Worm (Caenorhabditis elegans) whole organism, L4 larva: Measurements from ENCODE around the gene dpl-1.

ENCODE experiments used
- R02D3.7 ChIP-seq: fragments of 150-350 bp; sonication (generic microtip); optimal IDR thresholded peaks from 3 replicates; lab custom pipeline; 2014; ENCODE audit warnings: missing biosample characterization, missing genetic modification characterization
- Y5F2A.4 ChIP-seq: fragments of 200-800 bp; sonication (Bioruptor generic); optimal IDR thresholded peaks from 2 replicates; lab custom pipeline; 2018; ENCODE audit warnings: mild to moderate bottlenecking, missing genetic modification characterization, missing compliant biosample characterization
- Y75B8A.6 ChIP-seq: fragments of 200-800 bp; sonication (Bioruptor generic); IDR thresholded peaks from 2 replicates; pipeline ENCODE4 v1.3.6; 2022; ENCODE audit warnings: missing genetic modification reagents, missing genetic modification characterization, missing compliant biosample characterization
- aha-1 ChIP-seq: fragments of 150-350 bp; peaks from one replicate; lab custom pipeline; 2014; ENCODE audit warnings: missing biosample characterization, missing genetic modification characterization
- arid-1 ChIP-seq: fragments of 200-800 bp; sonication (Bioruptor generic); conservative IDR thresholded peaks from 2 replicates; pipeline ENCODE4 v1.3.6; 2022; ENCODE audit warnings: missing genetic modification reagents, missing genetic modification characterization, missing compliant biosample characterization
- attf-4 ChIP-seq: sonication (generic microtip); optimal IDR thresholded peaks from 3 replicates; lab custom pipeline; 2017; ENCODE audit warnings: missing biosample characterization, missing genetic modification characterization
- ceh-20 ChIP-seq: fragments of 200-800 bp; sonication (Bioruptor generic); IDR thresholded peaks from 2 replicates; pipeline ENCODE4 v1.3.6; 2022; ENCODE audit warnings: missing genetic modification reagents, missing genetic modification characterization, missing compliant biosample characterization
- ceh-32 ChIP-seq: sonication (generic microtip); optimal IDR thresholded peaks from 2 replicates; lab custom pipeline; 2016; ENCODE audit warnings: mild to moderate bottlenecking, missing genetic modification characterization, missing compliant biosample characterization; ENCODE audit not compliant: poor library complexity
- ceh-62 ChIP-seq: sonication (generic microtip); optimal IDR thresholded peaks from 2 replicates; lab custom pipeline; 2017; ENCODE audit warnings: missing biosample characterization, missing genetic modification characterization
- ctbp-1 ChIP-seq: fragments of 200-800 bp; sonication (Bioruptor generic); IDR thresholded peaks from 2 replicates; pipeline ENCODE4 v1.3.6; 2022; ENCODE audit warnings: missing genetic modification reagents, missing genetic modification characterization, missing compliant biosample characterization
- daf-16 ChIP-seq, 3 experiments: sonication (generic microtip); optimal IDR thresholded peaks; 2 replicates each; lab custom pipeline; 2016 to 2017; ENCODE audit warnings: missing genetic modification characterization in 3 of 3, missing genetic modification reagents in 3 of 3, mild to moderate bottlenecking in 2 of 3, missing compliant biosample characterization in 2 of 3, missing biosample characterization in 1 of 3, moderate library complexity in 1 of 3
- daf-19 ChIP-seq: fragments of 200-800 bp; sonication (Bioruptor generic); conservative IDR thresholded peaks from 2 replicates; pipeline ENCODE4 v1.3.6; 2022; ENCODE audit warnings: missing genetic modification characterization, missing compliant biosample characterization
- dmd-6 ChIP-seq: fragments of 200-800 bp; sonication (Bioruptor generic); IDR thresholded peaks from 2 replicates; pipeline ENCODE4 v1.3.6; 2022; ENCODE audit warnings: missing genetic modification reagents, missing genetic modification characterization, missing compliant biosample characterization
- dve-1 ChIP-seq: sonication (generic microtip); optimal IDR thresholded peaks from 2 replicates; lab custom pipeline; 2017; ENCODE audit warnings: antibody characterized with exemption, mild to moderate bottlenecking, missing genetic modification characterization, missing compliant biosample characterization; ENCODE audit not compliant: insufficient read depth
- hif-1 ChIP-seq, 2 experiments: sonication (generic microtip); optimal IDR thresholded peaks; 2 replicates each; lab custom pipeline; 2016 to 2017; ENCODE audit warnings: missing compliant biosample characterization in 2 of 2, missing genetic modification characterization in 2 of 2, missing genetic modification reagents in 2 of 2, missing genotype in 2 of 2, mild to moderate bottlenecking in 1 of 2
- hlh-11 ChIP-seq: fragments of 200-800 bp; sonication (Bioruptor generic); optimal IDR thresholded peaks from 2 replicates; lab custom pipeline; 2018; ENCODE audit warnings: mild to moderate bottlenecking, missing genetic modification characterization, missing compliant biosample characterization
- lim-7 ChIP-seq: fragments of 200-800 bp; sonication (Bioruptor generic); IDR thresholded peaks from 2 replicates; pipeline ENCODE4 v1.3.6; 2022; ENCODE audit warnings: missing genetic modification characterization, missing compliant biosample characterization
- lin-1 ChIP-seq: fragments of 200-800 bp; sonication (Bioruptor generic); IDR thresholded peaks from 2 replicates; pipeline ENCODE4 v1.3.6; 2022; ENCODE audit warnings: missing genetic modification reagents, missing genetic modification characterization, missing compliant biosample characterization
- lin-13 ChIP-seq: fragments of 150-350 bp; optimal IDR thresholded peaks from 2 replicates; lab custom pipeline; 2014; ENCODE audit warnings: missing biosample characterization, missing genetic modification reagents, missing genetic modification characterization
- lin-29 ChIP-seq: fragments of 200-800 bp; sonication (Bioruptor generic); IDR thresholded peaks from 2 replicates; pipeline ENCODE4 v1.3.6; 2022; ENCODE audit warnings: missing genetic modification reagents, missing genetic modification characterization, missing compliant biosample characterization
- lin-38 ChIP-seq: fragments of 200-800 bp; sonication (Bioruptor generic); IDR thresholded peaks from 2 replicates; pipeline ENCODE4 v1.3.6; 2022; ENCODE audit warnings: missing genetic modification reagents, missing genetic modification characterization, missing compliant biosample characterization
- mdt-29 ChIP-seq: fragments of 200-800 bp; sonication (Bioruptor generic); IDR thresholded peaks from 2 replicates; pipeline ENCODE4 v1.3.6; 2022; ENCODE audit warnings: missing genetic modification reagents, missing genetic modification characterization, missing compliant biosample characterization
- mep-1 ChIP-seq: fragments of 150-350 bp; sonication (generic microtip); optimal IDR thresholded peaks from 3 replicates; lab custom pipeline; 2014; ENCODE audit warnings: missing biosample characterization, missing genetic modification characterization
- mes-2 ChIP-seq: sonication (generic microtip); optimal IDR thresholded peaks from 2 replicates; lab custom pipeline; 2016; ENCODE audit warnings: missing genotype, mild to moderate bottlenecking, missing genetic modification characterization, missing compliant biosample characterization; ENCODE audit not compliant: poor library complexity, severe bottlenecking
- nhr-11 ChIP-seq: fragments of 150-350 bp; optimal IDR thresholded peaks from 2 replicates; lab custom pipeline; 2014; ENCODE audit warnings: missing biosample characterization, missing genetic modification characterization
- nhr-25 ChIP-seq: sonication (generic microtip); optimal IDR thresholded peaks from 2 replicates; lab custom pipeline; 2017; ENCODE audit warnings: missing genetic modification characterization, mild to moderate bottlenecking, missing compliant biosample characterization, antibody characterized with exemption, moderate library complexity, borderline replicate concordance; ENCODE audit not compliant: insufficient read depth
- nhr-48 ChIP-seq: sonication (generic microtip); optimal IDR thresholded peaks from 2 replicates; lab custom pipeline; 2016; ENCODE audit warnings: mild to moderate bottlenecking, missing genetic modification characterization, missing compliant biosample characterization
- nhr-76 ChIP-seq: fragments of 150-350 bp; optimal IDR thresholded peaks from 2 replicates; lab custom pipeline; 2014; ENCODE audit warnings: missing biosample characterization, missing genetic modification characterization
- php-3 ChIP-seq: fragments of 200-800 bp; sonication (Bioruptor generic); IDR thresholded peaks from 2 replicates; pipeline ENCODE4 v1.3.6; 2022; ENCODE audit warnings: missing genetic modification reagents, missing genetic modification characterization, missing compliant biosample characterization
- pqm-1 ChIP-seq: sonication (generic microtip); optimal IDR thresholded peaks from 2 replicates; lab custom pipeline; 2017; ENCODE audit warnings: missing biosample characterization, missing genetic modification characterization
- rbr-2 ChIP-seq: sonication (generic microtip); optimal IDR thresholded peaks from 2 replicates; lab custom pipeline; 2016; ENCODE audit warnings: missing genotype, missing genetic modification characterization, missing compliant biosample characterization
- spr-3 ChIP-seq: fragments of 200-800 bp; sonication (Bioruptor generic); optimal IDR thresholded peaks from 2 replicates; lab custom pipeline; 2018; ENCODE audit warnings: mild to moderate bottlenecking, missing genetic modification characterization, missing compliant biosample characterization
- tra-1 ChIP-seq: fragments of 200-800 bp; sonication (Bioruptor generic); IDR thresholded peaks from 2 replicates; pipeline ENCODE4 v1.3.6; 2022; ENCODE audit warnings: missing genetic modification reagents, missing genetic modification characterization, missing compliant biosample characterization
- unc-130 ChIP-seq: sonication (generic microtip); optimal IDR thresholded peaks from 2 replicates; lab custom pipeline; 2016; ENCODE audit warnings: missing genetic modification reagents, missing genetic modification characterization, missing compliant biosample characterization
- unc-39 ChIP-seq: sonication (generic microtip); optimal IDR thresholded peaks from 2 replicates; lab custom pipeline; 2017; ENCODE audit warnings: missing biosample characterization, missing genetic modification characterization
- zag-1 ChIP-seq: fragments of 150-350 bp; optimal IDR thresholded peaks from 2 replicates; lab custom pipeline; 2014; ENCODE audit warnings: missing biosample characterization, missing genetic modification characterization
- zip-2 ChIP-seq: fragments of 150-350 bp; optimal IDR thresholded peaks from 2 replicates; lab custom pipeline; 2014; ENCODE audit warnings: missing biosample characterization, missing genetic modification characterization

Gene dpl-1

ce11 chrII:9165762-9166460 lies 3.8 kb upstream of the dpl-1 start, which contains the start of gene W07A12.8:
Gene W07A12.8 (minus strand): TSS chrII:9165812.
- TF ChIP-seq dmd-6 (GFP tag; lab: Robert Waterston, UW) (peak; percentile 91; the same call in 1 of the 2 replicates), nhr-11 (no peak), hif-1 (tag; optimal IDR thresholded peaks at IDR 0.05; lab: Kevin White, UChicago) (no peak), arid-1 (GFP tag; lab: Robert Waterston, UW) (no peak), daf-19 (GFP tag; lab: Robert Waterston, UW) (no peak), nhr-25 (tag; lab: Kevin White, UChicago) (no peak), nhr-76 (tag; lab: Kevin White, UChicago) (no peak), attf-4 (tag; lab: Kevin White, UChicago) (no peak), ceh-20 (no peak), nhr-48 (tag; lab: Kevin White, UChicago) (peak; percentile 34), lin-1 (peak; percentile 52; the same call in 1 of the 2 replicates), R02D3.7 (tag; lab: Kevin White, UChicago) (no peak), spr-3 (GFP tag; lab: Kevin White, UChicago) (no peak), hlh-11 (tag; lab: Kevin White, UChicago) (peak; percentile 32), mes-2 (tag; lab: Kevin White, UChicago) (no peak), unc-130 (GFP tag; lab: Kevin White, UChicago) (no peak), lim-7 (GFP tag; lab: Robert Waterston, UW) (no peak), zip-2 (no peak), dve-1 (tag; lab: Kevin White, UChicago) (peak; percentile 12), php-3 (GFP tag; lab: Robert Waterston, UW) (no peak), pqm-1 (peak; percentile 55), zag-1 (no peak), mep-1 (tag; lab: Kevin White, UChicago) (no peak), tra-1 (GFP tag; lab: Robert Waterston, UW) (0 out of 2 replicates have a peak, but pooled peaks have one; percentile 60), lin-38 (no peak), ctbp-1 (GFP tag; lab: Robert Waterston, UW) (no peak), daf-16 (GFP tag; optimal IDR thresholded peaks at IDR 0.05; lab: Kevin White, UChicago) (no peak), daf-16 (tag; optimal IDR thresholded peaks at IDR 0.05; lab: Kevin White, UChicago) (peak; percentile 66)

- TF ChIP-seq lin-29 (GFP tag; lab: Robert Waterston, UW) (no peak), nhr-11 (no peak), Y5F2A.4 (GFP tag; lab: Kevin White, UChicago) (no peak), ceh-32 (tag; lab: Kevin White, UChicago) (no peak), unc-39 (tag; lab: Kevin White, UChicago) (no peak), mdt-29 (GFP tag; lab: Robert Waterston, UW) (no peak), aha-1 (no peak), lin-13 (GFP tag; lab: Kevin White, UChicago) (no peak), mes-2 (tag; lab: Kevin White, UChicago) (no peak), ceh-20 (no peak), ceh-62 (tag; lab: Kevin White, UChicago) (no peak), rbr-2 (tag; lab: Kevin White, UChicago) (no peak), pqm-1 (no peak), Y75B8A.6 (GFP tag; lab: Robert Waterston, UW) (no peak)
- TF ChIP-seq, all 104 proteins: peak for 0
Measured at ce11 chrII:9167730-9168129, 2.0 kb upstream of the dpl-1 start, which contains the start of gene T23G7.3. Gene T23G7.3 (minus strand): TSS chrII:9167830.
